Worm (Caenorhabditis elegans) whole organism, mixed stage, embryonic: ENCODE results near the gene W05B10.6.

Source experiments
- flh-1 ChIP-seq: fragments of 200-800 bp; sonication (Bioruptor generic); optimal IDR thresholded peaks from 2 replicates; lab custom pipeline; 2018; ENCODE audit warnings: mild to moderate bottlenecking, missing genetic modification characterization, moderate library complexity, missing compliant biosample characterization
- nhr-2 ChIP-seq: fragments of 150-350 bp; optimal IDR thresholded peaks from 2 replicates; lab custom pipeline; 2014; ENCODE audit warnings: missing biosample characterization, missing genetic modification characterization
- nhr-28 ChIP-seq: fragments of 150-350 bp; optimal IDR thresholded peaks from 2 replicates; lab custom pipeline; 2014; ENCODE audit warnings: missing biosample characterization, missing genetic modification characterization
- pha-4 ChIP-seq: fragments of 150-350 bp; optimal IDR thresholded peaks from 2 replicates; lab custom pipeline; 2018; ENCODE audit warnings: missing biosample characterization, missing genetic modification reagents, missing genetic modification characterization
- snpc-4 ChIP-seq: fragments of 150-350 bp; optimal IDR thresholded peaks from 2 replicates; lab custom pipeline; 2014; ENCODE audit warnings: missing biosample characterization, missing genetic modification characterization
- sptf-1 ChIP-seq: sonication (generic microtip); optimal IDR thresholded peaks from 2 replicates; lab custom pipeline; 2017; ENCODE audit warnings: mild to moderate bottlenecking, missing genetic modification characterization, moderate library complexity, missing compliant biosample characterization
- unc-62 ChIP-seq: fragments of 150-350 bp; optimal IDR thresholded peaks from 2 replicates; lab custom pipeline; 2014; ENCODE audit warnings: missing biosample characterization, missing genetic modification reagents, missing genetic modification characterization

- TF ChIP-seq unc-62 (no peak), nhr-28 (tag; lab: Kevin White, UChicago) (no peak), snpc-4 (tag; lab: Kevin White, UChicago) (no peak), pha-4 (tag; lab: Kevin White, UChicago) (no peak), flh-1 (GFP tag; lab: Kevin White, UChicago) (no peak), sptf-1 (tag; lab: Kevin White, UChicago) (no peak), nhr-2 (tag; lab: Kevin White, UChicago) (no peak)
Observed at ce11 chrV:12634746-12635145, 23.3 kb downstream of the W05B10.6 start.
